Worm (Caenorhabditis elegans): ENCODE measurements around the gene srw-112.

srw-112 gene

ce11 chrV:2992060-2992459 lies 13.8 kb downstream of the srw-112 start:
- TF ChIP-seq tbx-2 (tag; optimal IDR thresholded peaks at IDR 0.05) (no peak), fkh-6 (tag; optimal IDR thresholded peaks at IDR 0.05) (no peak), hlh-8 (tag; optimal IDR thresholded peaks at IDR 0.05) (no peak), ceh-14 (tag; optimal IDR thresholded peaks at IDR 0.05) (no peak), madf-2 (tag; optimal IDR thresholded peaks at IDR 0.05) (no peak), K02D7.2 (tag; optimal IDR thresholded peaks at IDR 0.05) (no peak), hlh-6 (tag; optimal IDR thresholded peaks at IDR 0.05) (no peak), dmd-4 (tag; optimal IDR thresholded peaks at IDR 0.05; ENCODE audit: borderline replicate concordance) (no peak), unc-3 (GFP tag; conservative IDR thresholded peaks at IDR 0.05) (no peak), unc-3 (tag; optimal IDR thresholded peaks at IDR 0.05) (no peak), ceh-19 (GFP tag; optimal IDR thresholded peaks at IDR 0.05) (no peak), pros-1 (tag; optimal IDR thresholded peaks at IDR 0.05) (no peak), ceh-9 (tag; optimal IDR thresholded peaks at IDR 0.05) (no peak), ttx-3 (tag; optimal IDR thresholded peaks at IDR 0.05) (no peak), Y22D7AL.16 (tag; optimal IDR thresholded peaks at IDR 0.05) (no peak), ceh-45 (GFP tag; IDR thresholded peaks at IDR 0.05) (no peak)

DNA sequence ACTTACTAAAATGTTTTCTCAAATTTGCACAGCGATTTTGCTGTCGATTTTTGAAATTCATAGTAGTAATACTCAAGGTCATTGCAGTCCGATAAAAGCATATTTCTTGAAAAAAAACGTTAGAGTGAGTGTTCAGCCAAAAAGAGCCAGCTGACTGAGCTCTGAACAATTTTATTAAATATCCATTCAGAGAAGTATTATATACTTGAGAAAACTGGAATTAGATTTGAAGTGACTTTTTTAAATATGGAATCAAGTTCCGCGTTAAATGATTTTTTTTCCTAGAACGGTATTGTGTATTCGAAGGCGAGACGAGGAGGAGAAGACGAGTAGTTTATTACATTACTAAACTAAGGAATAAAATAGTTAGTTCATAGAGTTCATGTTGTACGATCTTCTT lies 14.4 kb downstream of the srw-112 start, which contains the start of gene srw-121:
TSS of gene srw-121 (minus strand) at position 101 of the 400 bp plus-strand sequence.
- TF ChIP-seq pha-4 (tag; optimal IDR thresholded peaks at IDR 0.05): no peak
- no peak for TF ChIP-seq pag-3 (tag; optimal IDR thresholded peaks at IDR 0.05; ENCODE audit: borderline replicate concordance)
- TF ChIP-seq rnt-1 (tag; optimal IDR thresholded peaks at IDR 0.05): no peak
- TF ChIP-seq lin-11 (tag; optimal IDR thresholded peaks at IDR 0.05): no peak
- TF ChIP-seq ceh-30 (tag; optimal IDR thresholded peaks at IDR 0.05): no peak
- no peak for TF ChIP-seq syd-9 (tag; optimal IDR thresholded peaks at IDR 0.05)
- TF ChIP-seq che-1 (tag; optimal IDR thresholded peaks at IDR 0.05): no peak
- no peak for TF ChIP-seq ref-2 (tag; optimal IDR thresholded peaks at IDR 0.05)
- no peak for TF ChIP-seq F13H6.1 (tag; optimal IDR thresholded peaks at IDR 0.05)
- no peak for TF ChIP-seq lim-6 (tag; optimal IDR thresholded peaks at IDR 0.05)
- TF ChIP-seq unc-3 (GFP tag; conservative IDR thresholded peaks at IDR 0.05): no peak
- no peak for TF ChIP-seq unc-3 (tag; optimal IDR thresholded peaks at IDR 0.05)
- no peak for TF ChIP-seq elt-4 (tag; optimal IDR thresholded peaks at IDR 0.05)
- no peak for TF ChIP-seq pha-2 (tag; optimal IDR thresholded peaks at IDR 0.05)
- no peak for TF ChIP-seq fax-1 (tag; optimal IDR thresholded peaks at IDR 0.05)
- TF ChIP-seq ceh-9 (tag; optimal IDR thresholded peaks at IDR 0.05): no peak
- no peak for TF ChIP-seq K09A11.1 (tag; optimal IDR thresholded peaks at IDR 0.05; ENCODE audit: insufficient read depth)
- no peak for TF ChIP-seq ceh-18 (tag; optimal IDR thresholded peaks at IDR 0.05)
- TF ChIP-seq ceh-22 (tag; optimal IDR thresholded peaks at IDR 0.05): no peak
- TF ChIP-seq fkh-6 (tag; optimal IDR thresholded peaks at IDR 0.05): no peak
- TF ChIP-seq npax-4 (tag; optimal IDR thresholded peaks at IDR 0.05): no peak

DNA sequence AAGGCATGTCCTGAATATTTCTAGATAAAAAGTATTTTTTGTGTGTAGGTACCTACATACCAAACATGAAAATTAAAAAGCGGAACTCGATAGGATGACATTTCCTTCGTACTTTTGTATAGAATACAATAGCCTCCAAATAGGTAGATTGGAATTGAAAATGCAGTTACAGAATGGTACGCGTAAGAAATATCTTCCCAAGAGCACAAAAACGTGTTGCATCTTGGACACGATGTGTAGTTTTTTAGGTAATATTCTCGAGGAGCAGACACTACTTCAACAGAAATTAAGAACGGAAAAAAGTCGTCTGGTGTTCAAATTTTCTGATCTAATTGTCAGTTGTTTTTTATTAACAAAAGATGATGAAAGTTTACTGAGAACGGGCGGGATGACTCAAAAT lies 18.5 kb downstream of the srw-112 start, which contains the start of gene srh-85:
TSS of gene srh-85 (minus strand) at position 101 of the 400 bp plus-strand sequence.
- no peak for TF ChIP-seq K09A11.1 (tag; optimal IDR thresholded peaks at IDR 0.05; ENCODE audit: insufficient read depth)

DNA sequence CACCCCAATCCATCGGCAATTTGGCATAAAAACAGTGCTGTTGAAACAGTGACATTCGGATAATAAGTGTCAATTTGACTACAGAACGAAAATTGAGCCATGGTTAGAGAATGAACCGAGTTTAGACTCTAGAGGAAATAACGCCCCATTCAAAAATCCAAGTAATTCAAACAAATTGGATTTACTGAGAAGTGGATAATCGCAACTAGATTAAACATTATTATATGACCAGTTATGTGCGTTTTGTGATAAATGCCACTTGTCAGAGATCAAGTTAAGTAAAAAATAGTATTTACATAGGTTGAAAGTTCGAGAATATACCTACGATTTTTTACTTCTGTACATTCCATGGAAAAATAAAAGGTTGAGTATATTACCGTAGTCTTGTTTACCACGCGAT lies 20.6 kb downstream of the srw-112 start, which contains the start of gene srw-139:
TSS of gene srw-139 (minus strand) at position 101 of the 400 bp plus-strand sequence.
- TF ChIP-seq pag-3 (tag; optimal IDR thresholded peaks at IDR 0.05; ENCODE audit: borderline replicate concordance): no peak
- no peak for TF ChIP-seq ztf-16 (tag; optimal IDR thresholded peaks at IDR 0.05)
- TF ChIP-seq ceh-22 (tag; optimal IDR thresholded peaks at IDR 0.05): no peak
- TF ChIP-seq hlh-8 (tag; optimal IDR thresholded peaks at IDR 0.05): no peak
- TF ChIP-seq ceh-34 (tag; optimal IDR thresholded peaks at IDR 0.05): no peak
- no peak for TF ChIP-seq ceh-45 (GFP tag; IDR thresholded peaks at IDR 0.05)
- TF ChIP-seq tbx-2 (tag; optimal IDR thresholded peaks at IDR 0.05): no peak

DNA sequence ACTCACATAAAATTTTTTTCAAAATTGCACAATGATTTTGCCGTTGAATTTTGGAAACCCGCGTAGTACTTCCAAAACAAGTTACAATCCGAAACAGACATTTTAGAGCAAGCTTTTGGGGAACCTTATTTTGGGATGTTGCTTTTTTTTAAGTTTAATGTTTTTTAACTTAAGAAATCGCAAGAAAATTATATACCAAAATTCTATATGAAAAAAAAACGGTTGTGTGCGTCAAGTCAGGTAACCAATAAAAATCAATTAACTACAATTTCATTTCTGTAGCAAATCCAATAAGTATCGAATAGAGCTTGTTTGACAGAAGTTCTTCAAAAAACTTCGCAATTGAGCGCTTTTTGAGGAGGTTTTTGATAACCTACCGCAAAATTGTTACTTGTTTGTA lies 22.5 kb downstream of the srw-112 start, which contains the start of gene srw-117:
TSS of gene srw-117 (minus strand) at position 101 of the 400 bp plus-strand sequence.
- TF ChIP-seq hlh-6 (tag; optimal IDR thresholded peaks at IDR 0.05) (no peak), K02D7.2 (tag; optimal IDR thresholded peaks at IDR 0.05) (no peak), ceh-6 (GFP tag; optimal IDR thresholded peaks at IDR 0.05) (no peak), C08G9.2 (tag; optimal IDR thresholded peaks at IDR 0.05) (no peak), pros-1 (tag; optimal IDR thresholded peaks at IDR 0.05) (no peak), unc-42 (tag; optimal IDR thresholded peaks at IDR 0.05) (no peak), ceh-19 (GFP tag; optimal IDR thresholded peaks at IDR 0.05) (no peak), fax-1 (tag; optimal IDR thresholded peaks at IDR 0.05) (no peak), ceh-9 (tag; optimal IDR thresholded peaks at IDR 0.05) (no peak), ceh-30 (tag; optimal IDR thresholded peaks at IDR 0.05) (no peak), hlh-15 (tag; optimal IDR thresholded peaks at IDR 0.05) (no peak), ztf-16 (tag; optimal IDR thresholded peaks at IDR 0.05) (no peak), lin-11 (tag; optimal IDR thresholded peaks at IDR 0.05) (no peak), ceh-31 (tag; optimal IDR thresholded peaks at IDR 0.05) (no peak), hlh-13 (GFP tag; optimal IDR thresholded peaks at IDR 0.05) (no peak), syd-9 (tag; optimal IDR thresholded peaks at IDR 0.05) (no peak), unc-55 (GFP tag; optimal IDR thresholded peaks at IDR 0.05) (no peak)
